Fruit fly (Drosophila melanogaster) Kc167 (cell line): ENCODE results near the gene Ccn.

ENCODE experiments used
- Myc ChIP-seq: fragments of >200 bp; optimal IDR thresholded peaks from 2 replicates; lab custom pipeline; 2017; ENCODE audit warnings: missing external identifiers
- h ChIP-seq: fragments of >200 bp; optimal IDR thresholded peaks from 3 replicates; lab custom pipeline; 2018; ENCODE audit warnings: missing external identifiers
- insv ChIP-seq: fragments of >200 bp; optimal IDR thresholded peaks from 3 replicates; lab custom pipeline; 2018; ENCODE audit warnings: missing external identifiers
- psq ChIP-seq: fragments of >200 bp; optimal IDR thresholded peaks from 2 replicates; lab custom pipeline; 2017; ENCODE audit warnings: missing external identifiers
- ttk ChIP-seq: sonication (Bioruptor generic); optimal IDR thresholded peaks from 2 replicates; lab custom pipeline; 2017; ENCODE audit warnings: missing external identifiers

DNA sequence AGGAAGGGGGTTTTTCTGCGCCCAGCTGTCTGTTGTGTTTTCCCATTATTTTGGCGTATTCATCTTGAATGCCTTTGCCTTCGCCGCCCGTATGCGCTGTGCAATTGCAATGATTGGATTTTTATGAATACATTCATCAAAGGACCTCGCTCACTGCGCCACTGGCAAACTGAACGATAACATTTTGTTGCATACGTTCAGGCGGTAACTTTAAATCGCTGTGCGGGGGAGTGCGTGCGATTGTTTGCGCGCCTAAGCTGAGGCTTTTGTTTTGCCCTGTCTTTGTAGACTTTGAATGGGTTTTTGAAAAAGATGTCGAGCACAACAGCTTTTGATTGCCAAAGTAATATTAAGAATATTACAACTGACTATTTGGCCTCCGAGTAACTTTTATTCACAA is 49.8 kb downstream of the Ccn start:
- TF ChIP-seq insv (lab: Kevin White, UChicago) (no peak), ttk (lab: Kevin White, UChicago) (no peak), h (lab: Kevin White, UChicago) (no peak), psq (lab: Kevin White, UChicago) (no peak), Myc (lab: Kevin White, UChicago) (no peak)
